Worm (Caenorhabditis elegans) whole organism, early embryonic: ENCODE results near the gene C26D10.3.

Source experiments
- B0310.2 ChIP-seq: sonication (generic microtip); optimal IDR thresholded peaks from 2 replicates; lab custom pipeline; 2016; ENCODE audit warnings: mild to moderate bottlenecking, missing genetic modification characterization, missing compliant biosample characterization
- F13C5.2 ChIP-seq: sonication (generic microtip); optimal IDR thresholded peaks from 2 replicates; lab custom pipeline; 2017; ENCODE audit warnings: mild to moderate bottlenecking, missing genetic modification characterization, inconsistent platforms, missing compliant biosample characterization
- aly-1 ChIP-seq: sonication (generic microtip); optimal IDR thresholded peaks from 2 replicates; lab custom pipeline; 2016; ENCODE audit warnings: missing genetic modification characterization, missing compliant biosample characterization
- ama-1 ChIP-seq: fragments of 150-350 bp; optimal IDR thresholded peaks from 2 replicates; lab custom pipeline; 2014
- ets-7 ChIP-seq: sonication (generic microtip); optimal IDR thresholded peaks from 2 replicates; lab custom pipeline; 2016; ENCODE audit warnings: missing genotype, missing genetic modification characterization, missing compliant biosample characterization
- hmbx-1 ChIP-seq: sonication (generic microtip); optimal IDR thresholded peaks from 2 replicates; lab custom pipeline; 2016; ENCODE audit warnings: mild to moderate bottlenecking, missing genetic modification characterization, missing compliant biosample characterization
- hmg-4 ChIP-seq: fragments of 200-800 bp; sonication (Bioruptor generic); optimal IDR thresholded peaks from 2 replicates; lab custom pipeline; 2018; ENCODE audit warnings: mild to moderate bottlenecking, missing genetic modification characterization, missing compliant biosample characterization
- hnd-1 ChIP-seq: sonication (generic microtip); optimal IDR thresholded peaks from 2 replicates; lab custom pipeline; 2016; ENCODE audit warnings: missing genetic modification characterization, missing compliant biosample characterization
- tbx-11 ChIP-seq: fragments of 200-800 bp; sonication (Bioruptor generic); IDR thresholded peaks from 2 replicates; pipeline ENCODE4 v1.3.6; 2022; ENCODE audit warnings: missing genetic modification characterization, missing compliant biosample characterization

DNA sequence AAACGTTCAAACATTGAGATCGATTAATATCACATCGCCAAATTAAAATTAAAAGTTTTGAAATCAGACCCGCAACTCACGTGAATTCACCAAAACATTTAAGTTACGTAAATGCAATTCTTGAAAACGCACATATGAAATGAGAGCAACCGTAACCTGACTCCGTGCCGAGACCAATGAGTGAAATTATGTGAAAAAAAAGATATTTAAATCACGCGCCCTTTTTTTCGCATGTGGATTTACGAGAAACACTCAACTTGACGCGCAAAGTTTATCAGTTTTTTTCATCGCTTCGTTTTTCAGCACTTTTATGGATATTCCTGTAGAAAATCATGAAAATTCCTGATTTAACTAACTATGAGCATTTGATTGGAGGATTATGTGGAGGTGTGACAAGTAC, 49.1 kb upstream of the C26D10.3 start, which contains the start of the genes gei-14 and slc-25A32:
- TF ChIP-seq ama-1 (lab: Kevin White, UChicago) = no peak
- no peak for TF ChIP-seq hmg-4 (GFP tag; lab: Kevin White, UChicago)
- TF ChIP-seq B0310.2 (tag; lab: Kevin White, UChicago) = no peak
- no peak for TF ChIP-seq F13C5.2 (tag; lab: Kevin White, UChicago)
- TF ChIP-seq aly-1 = no peak
- TF ChIP-seq hnd-1 = no peak
- TF ChIP-seq hmbx-1 (tag; lab: Kevin White, UChicago) = no peak
- no peak for TF ChIP-seq tbx-11
- TF ChIP-seq ets-7 = no peak
